Fruit fly (Drosophila melanogaster) S2 (cell line): ENCODE results near the gene sim.

Source experiments
- CG8478 ChIP-seq: fragments of >200 bp; optimal IDR thresholded peaks from 2 replicates; lab custom pipeline; 2018
- CTCF ChIP-seq, 2 experiments: fragments of >200 bp; optimal IDR thresholded peaks; 2 replicates each; lab custom pipeline; 2018

DNA sequence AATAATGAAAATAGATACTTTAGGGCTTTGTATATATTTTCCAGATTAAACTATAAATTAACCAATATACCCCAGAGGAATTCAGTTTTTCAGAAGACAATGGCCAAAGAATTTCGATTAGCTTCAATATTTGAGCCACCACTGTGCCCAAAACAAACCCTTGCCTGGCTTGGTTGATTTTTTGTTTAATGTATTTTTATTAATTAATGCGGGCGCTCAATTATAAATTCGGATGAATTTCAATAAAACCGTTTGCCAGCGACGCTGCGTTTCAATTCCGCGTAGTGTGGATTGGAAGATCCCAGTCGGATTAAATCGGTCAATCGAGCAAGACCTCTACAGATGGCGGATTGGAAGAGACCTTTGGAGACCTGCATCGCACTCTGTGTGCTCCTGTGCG, 15.8 kb upstream of the sim start, which contains the start of gene CG11670:
- TF ChIP-seq CG8478 (lab: Kevin White, UChicago) (no peak), CTCF (optimal IDR thresholded peaks at IDR 0.05; lab: Kevin White, UChicago) (no peak)
